Worm (Caenorhabditis elegans): ENCODE measurements around the gene swsn-6.

The swsn-6 gene

ce11 chrIV:5374321-5374720 is 20.5 kb upstream of the swsn-6 start:
- TF ChIP-seq ceh-28 (tag; optimal IDR thresholded peaks at IDR 0.05): peak; percentile 27
- TF ChIP-seq ceh-16 (tag; optimal IDR thresholded peaks at IDR 0.05): no peak
- peak; percentile 55 for TF ChIP-seq elt-2 (tag; optimal IDR thresholded peaks at IDR 0.05)
- TF ChIP-seq ZK546.5 (tag; optimal IDR thresholded peaks at IDR 0.05): no peak
- no peak for TF ChIP-seq nhr-43 (tag; optimal IDR thresholded peaks at IDR 0.05; ENCODE audit: poor library complexity, severe bottlenecking)
- peak; percentile 57 for TF ChIP-seq fos-1 (tag; optimal IDR thresholded peaks at IDR 0.05)
- TF ChIP-seq ama-1 (optimal IDR thresholded peaks at IDR 0.05): no peak
- peak; percentile 13 for TF ChIP-seq nhr-77 (tag; optimal IDR thresholded peaks at IDR 0.05)

ce11 chrIV:5374946-5375345 is 19.9 kb upstream of the swsn-6 start:
- no peak for TF ChIP-seq skn-1 (tag; optimal IDR thresholded peaks at IDR 0.05)
- no peak for TF ChIP-seq nhr-28 (tag; optimal IDR thresholded peaks at IDR 0.05)
- no peak for TF ChIP-seq elt-1 (tag; optimal IDR thresholded peaks at IDR 0.05)
- TF ChIP-seq sea-2 (GFP tag; optimal IDR thresholded peaks at IDR 0.05): no peak
- TF ChIP-seq elt-2 (tag; optimal IDR thresholded peaks at IDR 0.05): no peak
- no peak for TF ChIP-seq daf-12 (tag; optimal IDR thresholded peaks at IDR 0.05)
- no peak for TF ChIP-seq nhr-11 (tag; optimal IDR thresholded peaks at IDR 0.05)
- TF ChIP-seq snpc-4 (tag; optimal IDR thresholded peaks at IDR 0.05): no peak
- no peak for TF ChIP-seq nhr-12 (tag; optimal IDR thresholded peaks at IDR 0.05)
- TF ChIP-seq aly-2 (tag; optimal IDR thresholded peaks at IDR 0.05): no peak
- no peak for TF ChIP-seq nhr-237 (tag; optimal IDR thresholded peaks at IDR 0.05)
- no peak for TF ChIP-seq nfya-1 (tag; optimal IDR thresholded peaks at IDR 0.05; ENCODE audit: insufficient read depth)

- TF ChIP-seq ZK546.5 (tag; optimal IDR thresholded peaks at IDR 0.05) (no peak), pha-4 (tag; optimal IDR thresholded peaks at IDR 0.05) (peak; percentile 47), nhr-25 (tag; optimal IDR thresholded peaks at IDR 0.05) (no peak), unc-62 (GFP tag; optimal IDR thresholded peaks at IDR 0.05) (no peak), nhr-12 (tag; optimal IDR thresholded peaks at IDR 0.05) (no peak), jun-1 (tag; optimal IDR thresholded peaks at IDR 0.05) (no peak), ceh-82 (tag; optimal IDR thresholded peaks at IDR 0.05) (no peak), nhr-77 (tag; optimal IDR thresholded peaks at IDR 0.05) (no peak), zag-1 (tag; optimal IDR thresholded peaks at IDR 0.05) (no peak), nhr-67 (tag; optimal IDR thresholded peaks at IDR 0.05) (no peak), ztf-11 (tag; optimal IDR thresholded peaks at IDR 0.05) (no peak), nhr-11 (tag; optimal IDR thresholded peaks at IDR 0.05) (no peak), ztf-4 (tag; optimal IDR thresholded peaks at IDR 0.05) (no peak), tbx-2 (tag; optimal IDR thresholded peaks at IDR 0.05) (no peak), aly-2 (tag; optimal IDR thresholded peaks at IDR 0.05) (no peak), nhr-237 (tag; optimal IDR thresholded peaks at IDR 0.05) (no peak), elt-2 (tag; optimal IDR thresholded peaks at IDR 0.05) (peak; percentile 91), nfya-1 (tag; optimal IDR thresholded peaks at IDR 0.05; ENCODE audit: insufficient read depth) (no peak), fkh-10 (GFP tag; optimal IDR thresholded peaks at IDR 0.05) (no peak), skn-1 (tag; optimal IDR thresholded peaks at IDR 0.05) (no peak), ceh-28 (tag; optimal IDR thresholded peaks at IDR 0.05) (no peak), ceh-16 (tag; optimal IDR thresholded peaks at IDR 0.05) (no peak), pqm-1 (tag; optimal IDR thresholded peaks at IDR 0.05) (peak; percentile 52), lin-15B (tag; optimal IDR thresholded peaks at IDR 0.05) (no peak)
Measured at ce11 chrIV:5377062-5377461, 17.8 kb upstream of the swsn-6 start, which contains the start of gene elo-5. elo-5 (minus strand) TSS chrIV:5377117.

ce11 chrIV:5380140-5380539 is 14.7 kb upstream of the swsn-6 start:
- TF ChIP-seq elt-2 (tag; optimal IDR thresholded peaks at IDR 0.05): peak; percentile 83
- TF ChIP-seq pqm-1 (tag; optimal IDR thresholded peaks at IDR 0.05): peak; percentile 46
- no peak for TF ChIP-seq nhr-67 (tag; optimal IDR thresholded peaks at IDR 0.05)
- no peak for TF ChIP-seq skn-1 (tag; optimal IDR thresholded peaks at IDR 0.05)

ce11 chrIV:5381334-5381733 is 13.5 kb upstream of the swsn-6 start, which contains the start of gene F41H10.2:
F41H10.2 (plus strand) TSS chrIV:5381634.
- TF ChIP-seq ztf-4 (tag; optimal IDR thresholded peaks at IDR 0.05): no peak
- no peak for TF ChIP-seq mml-1 (tag; optimal IDR thresholded peaks at IDR 0.05)
- no peak for TF ChIP-seq ceh-16 (tag; optimal IDR thresholded peaks at IDR 0.05)
- no peak for TF ChIP-seq unc-39 (tag; optimal IDR thresholded peaks at IDR 0.05)
- TF ChIP-seq lin-39 (tag; optimal IDR thresholded peaks at IDR 0.05): no peak
- TF ChIP-seq pha-4 (tag; optimal IDR thresholded peaks at IDR 0.05): no peak
- no peak for TF ChIP-seq mdl-1 (tag; optimal IDR thresholded peaks at IDR 0.05)
- no peak for TF ChIP-seq snpc-4 (tag; optimal IDR thresholded peaks at IDR 0.05)
- no peak for TF ChIP-seq daf-12 (tag; optimal IDR thresholded peaks at IDR 0.05)
- TF ChIP-seq nhr-25 (tag; optimal IDR thresholded peaks at IDR 0.05): no peak
- no peak for TF ChIP-seq elt-2 (tag; optimal IDR thresholded peaks at IDR 0.05)

Measured in whole organism, L3 larva.